Worm (Caenorhabditis elegans) whole organism, midembryonic: ENCODE measurements around the gene M163.8.
A peak's percentile ranks its signal among the peaks of the same experiment; 100 is the strongest.

Experiments
- T22C8.4 ChIP-seq: fragments of 200-800 bp; sonication (Bioruptor generic); IDR thresholded peaks from 2 replicates; pipeline ENCODE4 v1.3.6; 2022; ENCODE audit warnings: missing genetic modification characterization, missing compliant biosample characterization
- cog-1 ChIP-seq: sonication (generic microtip); optimal IDR thresholded peaks from 2 replicates; lab custom pipeline; 2016; ENCODE audit warnings: missing genetic modification characterization, missing compliant biosample characterization
- flt-1 ChIP-seq: fragments of 200-800 bp; sonication (Bioruptor generic); IDR thresholded peaks from 2 replicates; pipeline ENCODE4 v1.3.6; 2022; ENCODE audit warnings: missing genetic modification characterization, missing compliant biosample characterization
- klf-2 ChIP-seq: fragments of 200-800 bp; sonication (Bioruptor generic); conservative IDR thresholded peaks from 2 replicates; pipeline ENCODE4 v1.3.6; 2022; ENCODE audit warnings: missing genetic modification reagents, missing genetic modification characterization, missing compliant biosample characterization
- med-1 ChIP-seq: sonication (generic microtip); optimal IDR thresholded peaks from 2 replicates; lab custom pipeline; 2017; ENCODE audit warnings: missing genetic modification characterization, mild to moderate bottlenecking, missing compliant biosample characterization, antibody characterized with exemption, missing genetic modification reagents; ENCODE audit not compliant: insufficient read depth
- ref-1 ChIP-seq: fragments of 200-800 bp; sonication (Bioruptor generic); conservative IDR thresholded peaks from 2 replicates; pipeline ENCODE4 v1.3.6; 2022; ENCODE audit warnings: missing genetic modification reagents, missing genetic modification characterization, missing compliant biosample characterization
- tab-1 ChIP-seq: fragments of 200-800 bp; sonication (Bioruptor generic); IDR thresholded peaks from 2 replicates; pipeline ENCODE4 v1.3.6; 2022; ENCODE audit warnings: missing genetic modification characterization, missing compliant biosample characterization
- ztf-23 ChIP-seq: fragments of 200-800 bp; sonication (Bioruptor generic); IDR thresholded peaks from 2 replicates; pipeline ENCODE4 v1.3.6; 2022; ENCODE audit warnings: missing genetic modification reagents, missing genetic modification characterization, missing compliant biosample characterization
- ztf-29 ChIP-seq: fragments of 200-800 bp; sonication (Bioruptor generic); IDR thresholded peaks from 2 replicates; pipeline ENCODE4 v1.3.6; 2022; ENCODE audit warnings: missing genetic modification reagents, missing genetic modification characterization, missing compliant biosample characterization

Gene M163.8

ce11 chrX:14478743-14479428 is 6.0 kb upstream of the M163.8 start, which contains the start of gene M163.11:
Gene M163.11 (plus strand): TSS chrX:14479378.
- 0 out of 2 replicates have a peak, but pooled peaks have one; percentile 46 for TF ChIP-seq ztf-23
- no peak for TF ChIP-seq med-1 (GFP tag; lab: Kevin White, UChicago)

- TF ChIP-seq T22C8.4 (GFP tag; lab: Robert Waterston, UW) (peak; percentile 13; the same call in 1 of the 2 replicates), klf-2 (GFP tag; lab: Robert Waterston, UW) (no peak), ztf-29 (GFP tag; lab: Robert Waterston, UW) (no peak), ztf-23 (peak; percentile 81), med-1 (GFP tag; lab: Kevin White, UChicago) (peak; percentile 40), cog-1 (tag; lab: Kevin White, UChicago) (no peak), ref-1 (GFP tag; lab: Robert Waterston, UW) (no peak)
Observed at ce11 chrX:14480248-14480647, 4.7 kb upstream of the M163.8 start, which contains the start of gene gfi-3. Gene gfi-3 (plus strand): TSS chrX:14480572.

ce11 chrX:14481637-14482036 is 3.3 kb upstream of the M163.8 start:
- TF ChIP-seq T22C8.4 (GFP tag; lab: Robert Waterston, UW) = no peak

- TF ChIP-seq ztf-29 (GFP tag; lab: Robert Waterston, UW) = no peak
- no peak for TF ChIP-seq klf-2 (GFP tag; lab: Robert Waterston, UW)
- TF ChIP-seq ztf-23 = no peak
- TF ChIP-seq T22C8.4 (GFP tag; lab: Robert Waterston, UW) = no peak
- peak; percentile 17 for TF ChIP-seq cog-1 (tag; lab: Kevin White, UChicago)
- no peak for TF ChIP-seq med-1 (GFP tag; lab: Kevin White, UChicago)
- no peak for TF ChIP-seq ref-1 (GFP tag; lab: Robert Waterston, UW)
- peak; percentile 70; the same call in 1 of the 2 replicates for TF ChIP-seq flt-1 (GFP tag; lab: Robert Waterston, UW)
- no peak for TF ChIP-seq tab-1 (GFP tag; lab: Robert Waterston, UW)
Observed at ce11 chrX:14486503-14486902, 1.6 kb downstream of the M163.8 start.

- TF ChIP-seq ref-1 (GFP tag; lab: Robert Waterston, UW) = no peak
- TF ChIP-seq T22C8.4 (GFP tag; lab: Robert Waterston, UW) = no peak
- no peak for TF ChIP-seq flt-1 (GFP tag; lab: Robert Waterston, UW)
- TF ChIP-seq klf-2 (GFP tag; lab: Robert Waterston, UW) = no peak
Observed at ce11 chrX:14487333-14487732, 2.4 kb downstream of the M163.8 start.

- TF ChIP-seq ref-1 (GFP tag; lab: Robert Waterston, UW) (no peak), med-1 (GFP tag; lab: Kevin White, UChicago) (no peak), tab-1 (GFP tag; lab: Robert Waterston, UW) (no peak), T22C8.4 (GFP tag; lab: Robert Waterston, UW) (no peak), flt-1 (GFP tag; lab: Robert Waterston, UW) (no peak), klf-2 (GFP tag; lab: Robert Waterston, UW) (no peak), ztf-23 (no peak), cog-1 (tag; lab: Kevin White, UChicago) (no peak), ztf-29 (GFP tag; lab: Robert Waterston, UW) (no peak)
Observed at ce11 chrX:14487832-14488231, 2.9 kb downstream of the M163.8 start.

- TF ChIP-seq ztf-29 (GFP tag; lab: Robert Waterston, UW) (no peak), T22C8.4 (GFP tag; lab: Robert Waterston, UW) (0 out of 2 replicates have a peak, but pooled peaks have one; percentile 36), tab-1 (GFP tag; lab: Robert Waterston, UW) (peak; percentile 45; the same call in 1 of the 2 replicates), flt-1 (GFP tag; lab: Robert Waterston, UW) (peak; percentile 83), cog-1 (tag; lab: Kevin White, UChicago) (peak; percentile 72), ztf-23 (peak; percentile 71; the same call in 1 of the 2 replicates), med-1 (GFP tag; lab: Kevin White, UChicago) (no peak), ref-1 (GFP tag; lab: Robert Waterston, UW) (no peak), klf-2 (GFP tag; lab: Robert Waterston, UW) (peak; percentile 47; the same call in 1 of the 2 replicates)
Observed at ce11 chrX:14489945-14490344, 5.0 kb downstream of the M163.8 start, which contains the start of gene his-24. Gene his-24 (plus strand): TSS chrX:14490094.

ce11 chrX:14490486-14490885 is 5.6 kb downstream of the M163.8 start:
- no peak for TF ChIP-seq T22C8.4 (GFP tag; lab: Robert Waterston, UW)
- TF ChIP-seq ztf-23 = 0 out of 2 replicates have a peak, but pooled peaks have one; percentile 8

ce11 chrX:14491103-14491502 is 6.2 kb downstream of the M163.8 start:
- TF ChIP-seq tab-1 (GFP tag; lab: Robert Waterston, UW) (no peak), ztf-23 (0 out of 2 replicates have a peak, but pooled peaks have one; percentile 54), ztf-29 (GFP tag; lab: Robert Waterston, UW) (no peak), klf-2 (GFP tag; lab: Robert Waterston, UW) (no peak), T22C8.4 (GFP tag; lab: Robert Waterston, UW) (no peak), med-1 (GFP tag; lab: Kevin White, UChicago) (no peak), cog-1 (tag; lab: Kevin White, UChicago) (no peak), ref-1 (GFP tag; lab: Robert Waterston, UW) (no peak), flt-1 (GFP tag; lab: Robert Waterston, UW) (peak; percentile 36; the same call in 1 of the 2 replicates)

- TF ChIP-seq tab-1 (GFP tag; lab: Robert Waterston, UW) (no peak), ztf-29 (GFP tag; lab: Robert Waterston, UW) (no peak), ref-1 (GFP tag; lab: Robert Waterston, UW) (no peak), flt-1 (GFP tag; lab: Robert Waterston, UW) (no peak), med-1 (GFP tag; lab: Kevin White, UChicago) (no peak), klf-2 (GFP tag; lab: Robert Waterston, UW) (no peak), T22C8.4 (GFP tag; lab: Robert Waterston, UW) (no peak), cog-1 (tag; lab: Kevin White, UChicago) (no peak), ztf-23 (no peak)
Observed at ce11 chrX:14492441-14492840, 7.5 kb downstream of the M163.8 start.
